Fruit fly (Drosophila melanogaster) whole organism, wandering third instar larva: ENCODE results near the gene RpL9.

Source experiments
- Abd-B ChIP-seq: fragments of >200 bp; optimal IDR thresholded peaks from 2 replicates; lab custom pipeline; 2017; ENCODE audit warnings: missing biosample characterization, missing genetic modification characterization
- CG32264 ChIP-seq: fragments of 200-800 bp; sonication (Bioruptor generic); optimal IDR thresholded peaks from 2 replicates; lab custom pipeline; 2016; ENCODE audit warnings: missing biosample characterization, missing genetic modification characterization
- CG9705 ChIP-seq: fragments of 200-800 bp; sonication (Bioruptor generic); optimal IDR thresholded peaks from 2 replicates; lab custom pipeline; 2018; ENCODE audit warnings: missing biosample characterization, mild to moderate bottlenecking, missing genetic modification characterization
- CrebA ChIP-seq: fragments of 200-800 bp; sonication (Bioruptor generic); optimal IDR thresholded peaks from 2 replicates; lab custom pipeline; 2016; ENCODE audit warnings: missing biosample characterization, mild to moderate bottlenecking, missing genetic modification characterization, borderline replicate concordance
- Dfd ChIP-seq: fragments of >200 bp; optimal IDR thresholded peaks from 2 replicates; lab custom pipeline; 2017; ENCODE audit warnings: missing biosample characterization, missing genetic modification characterization
- Dif ChIP-seq: fragments of 200-275, 200-300 bp; sonication (Bioruptor generic); optimal IDR thresholded peaks from 2 replicates; lab custom pipeline; 2018; ENCODE audit warnings: missing biosample characterization, missing genetic modification characterization; ENCODE audit not compliant: partially characterized antibody
- GATAd ChIP-seq: sonication (Bioruptor generic); optimal IDR thresholded peaks from 2 replicates; lab custom pipeline; 2016; ENCODE audit warnings: missing biosample characterization, missing genetic modification characterization
- HLH106 ChIP-seq: fragments of 200-800 bp; optimal IDR thresholded peaks from 3 replicates; lab custom pipeline; 2019; ENCODE audit warnings: missing biosample characterization, mild to moderate bottlenecking, missing genetic modification characterization, moderate library complexity
- Hnf4 ChIP-seq: fragments of 200-800 bp; sonication (Bioruptor generic); optimal IDR thresholded peaks from 2 replicates; lab custom pipeline; 2016; ENCODE audit warnings: missing biosample characterization, mild to moderate bottlenecking, missing genetic modification characterization
- Hr78 ChIP-seq: fragments of >200 bp; optimal IDR thresholded peaks from 2 replicates; lab custom pipeline; 2017; ENCODE audit warnings: missing biosample characterization, missing genetic modification characterization
- Hr83 ChIP-seq: fragments of 200-300 bp; sonication (Bioruptor generic); optimal IDR thresholded peaks from 2 replicates; lab custom pipeline; 2016; ENCODE audit warnings: missing biosample characterization, mild to moderate bottlenecking, missing genetic modification characterization, moderate library complexity; ENCODE audit not compliant: poor library complexity, severe bottlenecking
- Jra ChIP-seq: sonication (Bioruptor generic); optimal IDR thresholded peaks from 2 replicates; lab custom pipeline; 2016; ENCODE audit warnings: missing biosample characterization, missing genetic modification characterization
- Mio ChIP-seq: sonication (Bioruptor generic); optimal IDR thresholded peaks from 2 replicates; lab custom pipeline; 2016; ENCODE audit warnings: missing biosample characterization, missing genetic modification characterization
- Myc ChIP-seq: fragments of >200 bp; optimal IDR thresholded peaks from 2 replicates; lab custom pipeline; 2017
- N ChIP-seq: fragments of >200 bp; optimal IDR thresholded peaks from 2 replicates; lab custom pipeline; 2018; ENCODE audit warnings: missing biosample characterization, missing external identifiers, missing genetic modification characterization
- OdsH ChIP-seq: fragments of 200-800 bp; sonication (Bioruptor generic); optimal IDR thresholded peaks from 2 replicates; lab custom pipeline; 2016; ENCODE audit warnings: missing biosample characterization, mild to moderate bottlenecking, missing genetic modification characterization
- Rel ChIP-seq, 2 experiments: fragments of 200-800 bp; sonication (Bioruptor generic) in 1 of 2; optimal IDR thresholded peaks; 2 replicates in 1 of 2; 3 replicates in 1 of 2; lab custom pipeline; 2016 to 2019; ENCODE audit warnings: mild to moderate bottlenecking in 2 of 2, missing biosample characterization in 2 of 2, missing genetic modification characterization in 2 of 2, moderate library complexity in 1 of 2
- Sp1 ChIP-seq: fragments of 200-800 bp; sonication (Bioruptor generic); optimal IDR thresholded peaks from 3 replicates; lab custom pipeline; 2019; ENCODE audit warnings: missing biosample characterization, mild to moderate bottlenecking, missing genetic modification characterization, moderate library complexity
- Vsx2 ChIP-seq: fragments of 200-300, 225-300 bp; sonication (Bioruptor generic); optimal IDR thresholded peaks from 2 replicates; lab custom pipeline; 2018; ENCODE audit warnings: missing biosample characterization, missing genetic modification characterization; ENCODE audit not compliant: partially characterized antibody
- br ChIP-seq: fragments of 200-800 bp; sonication (Bioruptor generic); optimal IDR thresholded peaks from 2 replicates; lab custom pipeline; 2016; ENCODE audit warnings: missing biosample characterization, missing genetic modification characterization
- brk ChIP-seq: fragments of 200-800 bp; sonication (Bioruptor generic); optimal IDR thresholded peaks from 2 replicates; lab custom pipeline; 2016; ENCODE audit warnings: missing biosample characterization, mild to moderate bottlenecking, missing genetic modification characterization
- dl ChIP-seq, 2 experiments: fragments of 175-275, 200-275 bp in 1 of 2; fragments of 200-275 bp in 1 of 2; sonication (Bioruptor generic); optimal IDR thresholded peaks; lab custom pipeline; 2018; ENCODE audit warnings: mild to moderate bottlenecking in 2 of 2, missing biosample characterization in 2 of 2, missing genetic modification characterization in 2 of 2, moderate library complexity in 2 of 2; ENCODE audit not compliant: partially characterized antibody in 2 of 2, insufficient read depth in 1 of 2
- dmrt93B ChIP-seq: fragments of 200-800 bp; sonication (Bioruptor generic); optimal IDR thresholded peaks from 2 replicates; lab custom pipeline; 2018; ENCODE audit warnings: missing biosample characterization, mild to moderate bottlenecking, missing genetic modification characterization
- dsf ChIP-seq: sonication (Bioruptor generic); optimal IDR thresholded peaks from 2 replicates; lab custom pipeline; 2016; ENCODE audit warnings: missing biosample characterization, missing genetic modification characterization, borderline replicate concordance
- ey ChIP-seq: fragments of 200-800 bp; sonication (Bioruptor generic); optimal IDR thresholded peaks from 2 replicates; lab custom pipeline; 2016; ENCODE audit warnings: missing biosample characterization, missing genetic modification characterization
- foxo ChIP-seq, 2 experiments: fragments of 200-800 bp; sonication (Bioruptor generic); optimal IDR thresholded peaks; 2 replicates in 1 of 2; 3 replicates in 1 of 2; lab custom pipeline; 2016 to 2017; ENCODE audit warnings: missing biosample characterization in 2 of 2, missing genetic modification characterization in 2 of 2
- fru ChIP-seq: fragments of 200-800 bp; sonication (Bioruptor generic); optimal IDR thresholded peaks from 3 replicates; lab custom pipeline; 2016; ENCODE audit warnings: missing biosample characterization, mild to moderate bottlenecking, missing genetic modification characterization
- h ChIP-seq: fragments of 200-800 bp; sonication (Bioruptor generic); optimal IDR thresholded peaks from 3 replicates; lab custom pipeline; 2016; ENCODE audit warnings: missing biosample characterization, mild to moderate bottlenecking, missing genetic modification characterization
- jim ChIP-seq: fragments of 175-275, 200-325 bp; sonication (Bioruptor generic); optimal IDR thresholded peaks from 2 replicates; lab custom pipeline; 2016; ENCODE audit warnings: missing biosample characterization, mild to moderate bottlenecking, missing genetic modification characterization
- lola ChIP-seq: fragments of >200 bp; optimal IDR thresholded peaks from 2 replicates; lab custom pipeline; 2017; ENCODE audit warnings: missing biosample characterization, missing genetic modification characterization
- pan ChIP-seq: fragments of >200 bp; optimal IDR thresholded peaks from 2 replicates; lab custom pipeline; 2017
- psq ChIP-seq: fragments of 200-800 bp; sonication (Bioruptor generic); optimal IDR thresholded peaks from 3 replicates; lab custom pipeline; 2017; ENCODE audit warnings: missing biosample characterization, mild to moderate bottlenecking, missing genetic modification characterization, moderate library complexity
- rgr ChIP-seq: fragments of 200-800 bp; sonication (Bioruptor generic); optimal IDR thresholded peaks from 3 replicates; lab custom pipeline; 2016; ENCODE audit warnings: missing biosample characterization, mild to moderate bottlenecking, missing genetic modification characterization
- sage ChIP-seq: fragments of 200-800 bp; sonication (Bioruptor generic); optimal IDR thresholded peaks from 2 replicates; lab custom pipeline; 2016; ENCODE audit warnings: missing biosample characterization, mild to moderate bottlenecking, missing genetic modification characterization
- sv ChIP-seq: fragments of 200-800 bp; sonication (Bioruptor generic); optimal IDR thresholded peaks from 3 replicates; lab custom pipeline; 2016; ENCODE audit warnings: missing biosample characterization, missing genetic modification characterization
- tai ChIP-seq: sonication (Bioruptor generic); optimal IDR thresholded peaks from 2 replicates; lab custom pipeline; 2016; ENCODE audit warnings: missing biosample characterization, missing genetic modification characterization
- usp ChIP-seq: fragments of >200 bp; optimal IDR thresholded peaks from 2 replicates; lab custom pipeline; 2017; ENCODE audit warnings: missing biosample characterization, missing genetic modification characterization
- woc ChIP-seq: sonication (Bioruptor generic); optimal IDR thresholded peaks from 2 replicates; lab custom pipeline; 2016; ENCODE audit warnings: missing biosample characterization, mild to moderate bottlenecking, missing genetic modification characterization

Gene RpL9

dm6 chr2L:10976046-10976863 is 27.7 kb downstream of the RpL9 start, which contains the start of the genes ATPsynG and SCAR:
Gene ATPsynG, minus strand, starts transcription at chr2L:10976399.
Gene SCAR, plus strand, starts transcription at chr2L:10976772.
- no peak for TF ChIP-seq CG9705 (GFP tag; lab: Kevin White, UChicago)
- TF ChIP-seq Hnf4 (GFP tag; lab: Kevin White, UChicago), result no peak
- TF ChIP-seq woc, result no peak
- no peak for TF ChIP-seq fru (GFP tag; lab: Kevin White, UChicago)
- TF ChIP-seq sage (GFP tag; lab: Kevin White, UChicago), result no peak
- no peak for TF ChIP-seq Myc (lab: Kevin White, UChicago)
- TF ChIP-seq rgr, result no peak
- no peak for TF ChIP-seq br (GFP tag; lab: Kevin White, UChicago)
- TF ChIP-seq Mio, result no peak
- TF ChIP-seq ey (GFP tag; lab: Kevin White, UChicago), result no peak
- no peak for TF ChIP-seq OdsH (GFP tag; lab: Kevin White, UChicago)
- no peak for TF ChIP-seq dsf (GFP tag; lab: Kevin White, UChicago)
- TF ChIP-seq tai (GFP tag; lab: Kevin White, UChicago), result no peak
- TF ChIP-seq Rel (GFP tag; optimal IDR thresholded peaks at IDR 0.05; lab: Kevin White, UChicago), result no peak
- no peak for TF ChIP-seq Rel (tag; optimal IDR thresholded peaks at IDR 0.05; lab: Kevin White, UChicago)

DNA sequence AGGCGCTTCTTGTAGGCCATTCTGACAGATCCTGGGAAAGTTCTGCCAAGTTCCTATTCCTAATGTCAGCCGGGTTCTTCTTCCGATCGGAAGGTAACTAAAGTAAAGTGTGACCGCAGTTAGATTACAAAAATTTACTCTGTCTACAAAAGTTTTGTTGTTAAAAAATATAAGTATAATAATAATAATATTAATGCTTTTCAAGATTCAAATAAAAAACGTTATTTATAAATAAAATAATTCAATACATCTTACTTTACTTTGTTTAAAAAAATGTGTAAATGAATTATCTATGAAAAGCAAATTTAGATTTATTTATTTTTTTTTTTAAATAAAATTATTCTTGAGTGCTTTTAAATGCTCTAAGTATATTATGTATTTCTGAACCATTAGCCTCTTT is 28.8 kb downstream of the RpL9 start, which contains the start of gene abo:
Gene abo (minus strand): TSS at position 101 of the 400 bp plus-strand sequence.
- TF ChIP-seq CG9705 (GFP tag; lab: Kevin White, UChicago), result no peak
- TF ChIP-seq Jra, result no peak

DNA sequence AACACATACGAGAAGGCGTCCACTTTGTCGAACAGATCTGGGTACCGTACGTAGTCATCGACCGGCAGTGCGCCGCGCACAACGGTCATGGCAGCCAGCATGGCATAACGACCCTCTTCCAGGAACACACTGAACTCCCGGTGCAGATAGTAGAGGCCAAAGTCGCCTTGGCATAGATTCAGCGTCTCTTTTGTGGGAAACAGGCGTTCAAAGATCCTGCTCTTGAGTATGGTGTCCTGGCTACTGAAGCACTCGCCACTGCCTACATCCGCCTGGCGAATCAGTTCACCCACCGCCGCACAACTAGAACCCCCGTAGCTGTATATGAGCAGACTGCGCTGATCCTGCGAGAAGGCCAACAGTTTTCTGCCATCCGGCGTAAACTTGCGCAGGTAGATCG is 29.4 kb downstream of the RpL9 start:
- no peak for TF ChIP-seq ey (GFP tag; lab: Kevin White, UChicago)
- TF ChIP-seq, all 38 proteins: peak for 0

DNA sequence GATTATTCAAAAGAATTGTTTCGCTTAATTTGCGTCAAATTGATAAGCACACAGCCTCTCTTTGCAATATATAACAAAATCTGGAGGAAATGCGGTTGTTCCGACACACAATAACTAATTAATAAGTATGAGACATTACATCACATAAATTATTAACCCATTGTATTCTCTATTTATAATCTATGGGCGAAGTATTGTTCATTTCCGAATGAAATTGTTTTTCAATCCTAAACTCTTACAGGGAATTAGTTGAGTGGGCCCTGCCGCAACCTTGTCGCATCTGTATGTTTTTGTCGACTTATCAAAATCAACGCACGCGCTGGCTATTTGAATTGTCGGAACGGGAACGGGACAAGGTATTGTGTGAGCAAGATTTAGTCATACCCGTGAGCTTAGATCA is 31.8 kb downstream of the RpL9 start, which contains the start of gene CG16743:
Gene CG16743 (plus strand): TSS at position 57 of the 400 bp plus-strand sequence.
- TF ChIP-seq Mio, result no peak
- no peak for TF ChIP-seq lola (GFP tag; lab: Kevin White, UChicago)
- peak; percentile 62 for TF ChIP-seq Sp1 (GFP tag; lab: Kevin White, UChicago)
- no peak for TF ChIP-seq usp
- TF ChIP-seq Rel (GFP tag; optimal IDR thresholded peaks at IDR 0.05; lab: Kevin White, UChicago), result no peak
- no peak for TF ChIP-seq Rel (tag; optimal IDR thresholded peaks at IDR 0.05; lab: Kevin White, UChicago)
- TF ChIP-seq rgr, result peak; percentile 80
- TF ChIP-seq ey (GFP tag; lab: Kevin White, UChicago), result peak; percentile 77
- no peak for TF ChIP-seq GATAd (GFP tag; lab: Kevin White, UChicago)
- TF ChIP-seq jim (GFP tag; lab: Kevin White, UChicago), result no peak
- no peak for TF ChIP-seq Hr78
- no peak for TF ChIP-seq woc
- peak; percentile 79 for TF ChIP-seq h (GFP tag; lab: Kevin White, UChicago)
- no peak for TF ChIP-seq br (GFP tag; lab: Kevin White, UChicago)
- TF ChIP-seq CG32264 (GFP tag; lab: Kevin White, UChicago), result peak; percentile 24
- TF ChIP-seq sage (GFP tag; lab: Kevin White, UChicago), result no peak
- no peak for TF ChIP-seq N
- TF ChIP-seq Dif (GFP tag; lab: Kevin White, UChicago), result no peak
- TF ChIP-seq Abd-B (GFP tag; lab: Kevin White, UChicago), result no peak
- peak in 1 of 2 experiments; percentile 70 for TF ChIP-seq foxo (GFP tag; optimal IDR thresholded peaks at IDR 0.05; lab: Kevin White, UChicago)
- no peak for TF ChIP-seq CG9705 (GFP tag; lab: Kevin White, UChicago)
- TF ChIP-seq pan (lab: Kevin White, UChicago), result no peak
- no peak for TF ChIP-seq Hr83 (GFP tag; lab: Kevin White, UChicago)
- TF ChIP-seq Jra, result no peak
- TF ChIP-seq CrebA (GFP tag; lab: Kevin White, UChicago), result no peak
- peak; percentile 77 for TF ChIP-seq fru (GFP tag; lab: Kevin White, UChicago)
- no peak for TF ChIP-seq dsf (GFP tag; lab: Kevin White, UChicago)
- no peak for TF ChIP-seq sv
- peak; percentile 46 for TF ChIP-seq Hnf4 (GFP tag; lab: Kevin White, UChicago)
- TF ChIP-seq Dfd (GFP tag; lab: Kevin White, UChicago), result no peak
- TF ChIP-seq tai (GFP tag; lab: Kevin White, UChicago), result no peak
- TF ChIP-seq OdsH (GFP tag; lab: Kevin White, UChicago), result peak; percentile 43
- no peak for TF ChIP-seq dl (GFP tag; optimal IDR thresholded peaks at IDR 0.05; lab: Kevin White, UChicago; ENCODE audit: insufficient read depth in 1 of 2, partially characterized antibody in 2 of 2)
- TF ChIP-seq HLH106 (tag; lab: Kevin White, UChicago), result peak; percentile 72
- no peak for TF ChIP-seq brk (GFP tag; lab: Kevin White, UChicago)
- peak; percentile 54 for TF ChIP-seq psq (GFP tag; lab: Kevin White, UChicago)
- no peak for TF ChIP-seq dmrt93B (GFP tag; lab: Kevin White, UChicago)
- TF ChIP-seq Vsx2 (GFP tag; lab: Kevin White, UChicago), result no peak
- TF ChIP-seq Myc (lab: Kevin White, UChicago), result no peak
